Worm (Caenorhabditis elegans) whole organism, L4/young adult: ENCODE data around the gene T19D12.1.

Experiments used
- W03F9.2 ChIP-seq: fragments of 150-350 bp; optimal IDR thresholded peaks from 2 replicates; lab custom pipeline; 2014; ENCODE audit warnings: missing biosample characterization, missing genetic modification characterization
- dao-5 ChIP-seq: sonication (generic microtip); optimal IDR thresholded peaks from 2 replicates; lab custom pipeline; 2016; ENCODE audit warnings: missing genotype, missing genetic modification characterization, moderate library complexity, missing compliant biosample characterization
- him-1 ChIP-seq: sonication (generic microtip); optimal IDR thresholded peaks from 2 replicates; lab custom pipeline; 2016; ENCODE audit warnings: missing genotype, missing genetic modification reagents, missing genetic modification characterization, missing compliant biosample characterization

DNA sequence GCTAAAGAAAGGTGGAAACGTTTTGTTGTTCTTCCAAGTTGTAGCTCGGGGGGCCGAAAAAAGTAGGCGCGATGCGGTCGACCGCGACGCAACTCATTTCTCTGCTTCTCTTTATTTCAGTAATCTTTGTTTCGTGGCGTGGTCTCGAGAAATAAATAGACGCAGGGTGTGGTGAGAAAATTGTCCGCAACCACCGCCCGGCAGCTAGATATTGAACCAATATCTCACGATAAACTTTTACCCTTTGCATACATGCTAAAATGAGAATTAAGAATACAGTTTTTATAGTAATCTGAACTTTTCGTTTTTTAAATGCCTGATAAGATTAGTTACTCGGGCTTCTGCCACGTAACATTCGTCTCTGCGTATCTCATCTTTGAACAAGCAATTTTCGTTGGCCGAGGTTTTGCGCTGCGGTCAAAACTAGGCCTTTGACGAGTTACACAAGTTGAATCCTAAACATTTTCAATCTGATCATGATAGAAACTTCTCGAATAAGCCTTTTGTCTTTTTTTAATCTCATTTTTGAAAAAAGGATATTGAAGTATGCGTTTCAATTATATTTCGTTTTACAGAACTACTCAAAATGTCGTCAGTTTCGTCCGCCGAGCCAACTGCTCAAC is 17.1 kb downstream of the T19D12.1 start, which contains the start of gene gyf-1:
- TF ChIP-seq him-1 (tag; lab: Kevin White, UChicago) (no peak), W03F9.2 (tag; lab: Kevin White, UChicago) (no peak), dao-5 (tag; lab: Kevin White, UChicago) (no peak)
